Fruit fly (Drosophila melanogaster) whole organism, embryonic: ENCODE measurements around the gene aop.

ENCODE experiments used
- Awh ChIP-seq: fragments of 200-800 bp; sonication (Bioruptor generic); IDR thresholded peaks from 2 replicates; pipeline ENCODE4, ENCODE4 v1.3.6; 2022; ENCODE audit warnings: missing biosample characterization, missing genetic modification characterization
- B-H1 ChIP-seq: fragments of 200-800 bp; sonication (Bioruptor generic); IDR thresholded peaks from 3 replicates; pipeline ENCODE4 v1.3.6; 2022; ENCODE audit warnings: missing biosample characterization, missing genetic modification characterization
- CG12659 ChIP-seq: fragments of 200-800 bp; sonication (Bioruptor generic); optimal IDR thresholded peaks from 3 replicates; lab custom pipeline; 2017; ENCODE audit warnings: mild to moderate bottlenecking, missing biosample characterization, missing genetic modification reagents, missing genetic modification characterization
- CG12942 ChIP-seq: fragments of 200-800 bp; sonication (Bioruptor generic); optimal IDR thresholded peaks from 3 replicates; lab custom pipeline; 2016; ENCODE audit warnings: missing biosample characterization, missing genetic modification characterization
- CG13123 ChIP-seq: fragments of 200-800 bp; sonication (Bioruptor generic); optimal IDR thresholded peaks from 2 replicates; lab custom pipeline; 2016; ENCODE audit warnings: missing biosample characterization, missing genetic modification characterization
- CG13624 ChIP-seq: fragments of 200-800 bp; sonication (Bioruptor generic); optimal IDR thresholded peaks from 2 replicates; lab custom pipeline; 2016; ENCODE audit warnings: missing biosample characterization, missing genetic modification characterization
- CG13894 ChIP-seq: fragments of 200-800 bp; sonication (Bioruptor generic); optimal IDR thresholded peaks from 3 replicates; lab custom pipeline; 2018; ENCODE audit warnings: missing biosample characterization, mild to moderate bottlenecking, missing genetic modification characterization, moderate library complexity
- CG14014 ChIP-seq: fragments of 200-800 bp; sonication (Bioruptor generic); IDR thresholded peaks from 2 replicates; pipeline ENCODE4 v1.3.6; 2022; ENCODE audit warnings: missing biosample characterization, missing genetic modification characterization
- CG1603 ChIP-seq: fragments of 200-800 bp; sonication (Bioruptor generic); optimal IDR thresholded peaks from 2 replicates; lab custom pipeline; 2019; ENCODE audit warnings: missing biosample characterization, mild to moderate bottlenecking, missing genetic modification characterization, moderate library complexity
- CG17186 ChIP-seq: fragments of 200-800 bp; sonication (Bioruptor generic); optimal IDR thresholded peaks from 3 replicates; lab custom pipeline; 2017; ENCODE audit warnings: missing biosample characterization, missing genetic modification reagents, missing genetic modification characterization
- CG1832 ChIP-seq: fragments of 200-800 bp; sonication (Bioruptor generic); optimal IDR thresholded peaks from 2 replicates; lab custom pipeline; 2017; ENCODE audit warnings: missing biosample characterization, mild to moderate bottlenecking, missing genetic modification characterization, inconsistent platforms
- CG30020 ChIP-seq: fragments of 200-800 bp; optimal IDR thresholded peaks from 2 replicates; lab custom pipeline; 2019; ENCODE audit warnings: missing biosample characterization, mild to moderate bottlenecking, missing genetic modification characterization, moderate library complexity
- CG31365 ChIP-seq: fragments of 200-800 bp; sonication (Bioruptor generic); optimal IDR thresholded peaks from 2 replicates; lab custom pipeline; 2018; ENCODE audit warnings: missing biosample characterization, mild to moderate bottlenecking, missing genetic modification characterization
- CG32772 ChIP-seq: fragments of 200-800 bp; sonication (Bioruptor generic); IDR thresholded peaks from 2 replicates; pipeline ENCODE4 v1.3.6; 2022; ENCODE audit warnings: missing biosample characterization, missing genetic modification characterization
- CG34422 ChIP-seq: fragments of 200-800 bp; sonication (Bioruptor generic); IDR thresholded peaks from 3 replicates; pipeline ENCODE4 v1.3.6; 2022; ENCODE audit warnings: missing biosample characterization, missing genetic modification characterization
- CG3838 ChIP-seq: fragments of 200-800 bp; sonication (Bioruptor generic); optimal IDR thresholded peaks from 3 replicates; lab custom pipeline; 2016; ENCODE audit warnings: missing biosample characterization, missing genetic modification characterization
- CG4730 ChIP-seq: fragments of 200-800 bp; sonication (Bioruptor generic); IDR thresholded peaks from 2 replicates; pipeline ENCODE4 v1.3.6; 2022; ENCODE audit warnings: missing biosample characterization, missing genetic modification characterization
- CG4820 ChIP-seq: fragments of 200-800 bp; sonication (Bioruptor generic); optimal IDR thresholded peaks from 3 replicates; lab custom pipeline; 2016; ENCODE audit warnings: missing biosample characterization, missing genetic modification characterization
- CG6791 ChIP-seq: fragments of 200-800 bp; sonication (Bioruptor generic); IDR thresholded peaks from 3 replicates; pipeline ENCODE4 v1.3.6; 2022; ENCODE audit warnings: missing biosample characterization, missing genetic modification characterization; ENCODE audit not compliant: partially characterized antibody
- CG6854 ChIP-seq: fragments of 200-800 bp; sonication (Bioruptor generic); optimal IDR thresholded peaks from 3 replicates; lab custom pipeline; 2017; ENCODE audit warnings: missing biosample characterization, mild to moderate bottlenecking, missing genetic modification characterization
- CG9437 ChIP-seq: fragments of 200-800 bp; sonication (Bioruptor generic); optimal IDR thresholded peaks from 2 replicates; lab custom pipeline; 2018; ENCODE audit warnings: missing biosample characterization, mild to moderate bottlenecking, missing genetic modification characterization
- CG9876 ChIP-seq: fragments of 200-800 bp; sonication (Bioruptor generic); optimal IDR thresholded peaks from 2 replicates; lab custom pipeline; 2016; ENCODE audit warnings: missing biosample characterization, missing genetic modification characterization
- CHES-1-like ChIP-seq: fragments of 200-800 bp; sonication (Bioruptor generic); optimal IDR thresholded peaks from 2 replicates; lab custom pipeline; 2016; ENCODE audit warnings: missing biosample characterization, missing genetic modification characterization
- Chrac-16 ChIP-seq: fragments of 200-800 bp; sonication (Bioruptor generic); optimal IDR thresholded peaks from 3 replicates; lab custom pipeline; 2016; ENCODE audit warnings: missing biosample characterization, missing genetic modification characterization
- Doc3 ChIP-seq: fragments of 200-800 bp; sonication (Bioruptor generic); IDR thresholded peaks from 3 replicates; pipeline ENCODE4 v1.3.6; 2022; ENCODE audit warnings: missing biosample characterization, missing genetic modification characterization; ENCODE audit not compliant: partially characterized antibody
- Hr3 ChIP-seq: fragments of 200-800 bp; sonication (Bioruptor generic); optimal IDR thresholded peaks from 3 replicates; lab custom pipeline; 2016; ENCODE audit warnings: missing biosample characterization, missing genetic modification characterization
- Hr51 ChIP-seq, 2 experiments: fragments of 200-800 bp; sonication (Bioruptor generic); optimal IDR thresholded peaks; 2 replicates in 1 of 2; 3 replicates in 1 of 2; lab custom pipeline; 2016 to 2018; ENCODE audit warnings: missing biosample characterization in 2 of 2, missing genetic modification characterization in 2 of 2, mild to moderate bottlenecking in 1 of 2, moderate library complexity in 1 of 2
- Med ChIP-seq: fragments of 200-800 bp; sonication (Bioruptor generic); peaks from one replicate; lab custom pipeline; 2016; ENCODE audit warnings: missing biosample characterization, missing genetic modification characterization, mild to moderate bottlenecking, inconsistent platforms, moderate library complexity
- Scr ChIP-seq: fragments of 200-800 bp; sonication (Bioruptor generic); IDR thresholded peaks from 2 replicates; pipeline ENCODE4 v1.3.6; 2022; ENCODE audit warnings: missing biosample characterization, missing genetic modification characterization; ENCODE audit not compliant: partially characterized antibody
- Trl ChIP-seq, 3 experiments: fragments of >200 bp in 2 of 3; fragments of 200-800 bp in 1 of 3; sonication (Bioruptor generic) in 1 of 3; optimal IDR thresholded peaks; 2 replicates in 1 of 3; 3 replicates in 2 of 3; lab custom pipeline; 2016 to 2017; ENCODE audit warnings: missing biosample characterization in 1 of 3, missing genetic modification characterization in 1 of 3
- abd-A ChIP-seq: fragments of 200-800 bp; sonication (Bioruptor generic); optimal IDR thresholded peaks from 3 replicates; lab custom pipeline; 2019; ENCODE audit warnings: missing biosample characterization, mild to moderate bottlenecking, missing genetic modification characterization, moderate library complexity
- ato ChIP-seq: fragments of 200-800 bp; sonication (Bioruptor generic); IDR thresholded peaks from 2 replicates; pipeline ENCODE4 v1.3.6; 2022; ENCODE audit warnings: missing biosample characterization, missing genetic modification characterization; ENCODE audit not compliant: partially characterized antibody
- bbx ChIP-seq: fragments of 200-800 bp; sonication (Bioruptor generic); IDR thresholded peaks from 2 replicates; pipeline ENCODE4 v1.3.6; 2022; ENCODE audit warnings: missing biosample characterization, missing genetic modification characterization; ENCODE audit not compliant: partially characterized antibody
- bsh ChIP-seq, 2 experiments: fragments of 200-800 bp; sonication (Bioruptor generic); optimal IDR thresholded peaks; 2 replicates each; lab custom pipeline; 2017 to 2018; ENCODE audit warnings: mild to moderate bottlenecking in 2 of 2, missing biosample characterization in 2 of 2, missing genetic modification characterization in 2 of 2, moderate library complexity in 1 of 2
- caup ChIP-seq: fragments of 200-800 bp; sonication (Bioruptor generic); optimal IDR thresholded peaks from 3 replicates; lab custom pipeline; 2017; ENCODE audit warnings: missing biosample characterization, mild to moderate bottlenecking, missing genetic modification characterization, moderate library complexity; ENCODE audit not compliant: severe bottlenecking
- ewg ChIP-seq: fragments of 200-800 bp; sonication (Bioruptor generic); optimal IDR thresholded peaks from 3 replicates; lab custom pipeline; 2017; ENCODE audit warnings: mild to moderate bottlenecking, missing biosample characterization, missing genetic modification reagents, missing genetic modification characterization
- exex ChIP-seq: fragments of 200-800 bp; sonication (Bioruptor generic); optimal IDR thresholded peaks from 4 replicates; lab custom pipeline; 2018; ENCODE audit warnings: missing biosample characterization, mild to moderate bottlenecking, missing genetic modification characterization, moderate library complexity
- fu2 ChIP-seq: fragments of 200-800 bp; sonication (Bioruptor generic); optimal IDR thresholded peaks from 2 replicates; lab custom pipeline; 2016; ENCODE audit warnings: missing biosample characterization, missing genetic modification characterization
- gsb-n ChIP-seq: fragments of 200-800 bp; sonication (Bioruptor generic); optimal IDR thresholded peaks from 3 replicates; lab custom pipeline; 2018; ENCODE audit warnings: missing biosample characterization, mild to moderate bottlenecking, missing genetic modification characterization
- jigr1 ChIP-seq: fragments of 200-800 bp; sonication (Bioruptor generic); IDR thresholded peaks from 3 replicates; pipeline ENCODE4 v1.3.6; 2022; ENCODE audit warnings: missing biosample characterization, missing genetic modification characterization
- phol ChIP-seq: fragments of 200-800 bp; sonication (Bioruptor generic); optimal IDR thresholded peaks from 3 replicates; lab custom pipeline; 2018; ENCODE audit warnings: missing biosample characterization, mild to moderate bottlenecking, missing genetic modification characterization, moderate library complexity
- repo ChIP-seq: fragments of 200-800 bp; sonication (Bioruptor generic); optimal IDR thresholded peaks from 2 replicates; lab custom pipeline; 2016; ENCODE audit warnings: missing biosample characterization, missing genetic modification characterization
- slbo ChIP-seq: fragments of 200-800 bp; sonication (Bioruptor generic); IDR thresholded peaks from 2 replicates; pipeline ENCODE4 v1.3.6; 2022; ENCODE audit warnings: missing biosample characterization, missing genetic modification characterization
- stwl ChIP-seq: fragments of 200-800 bp; sonication (Bioruptor generic); optimal IDR thresholded peaks from 3 replicates; lab custom pipeline; 2018; ENCODE audit warnings: missing biosample characterization, mild to moderate bottlenecking, missing genetic modification characterization, moderate library complexity
- tin ChIP-seq: fragments of 200-800 bp; sonication (Bioruptor generic); optimal IDR thresholded peaks from 3 replicates; lab custom pipeline; 2016; ENCODE audit warnings: missing biosample characterization, missing genetic modification characterization
- usp ChIP-seq: fragments of >200 bp; optimal IDR thresholded peaks from 2 replicates; lab custom pipeline; 2017; ENCODE audit warnings: missing biosample characterization, missing genetic modification characterization
- vnd ChIP-seq: fragments of 200-800 bp; sonication (Bioruptor generic); IDR thresholded peaks from 3 replicates; pipeline ENCODE4 v1.3.6; 2022; ENCODE audit warnings: missing biosample characterization, missing genetic modification characterization; ENCODE audit not compliant: partially characterized antibody
- vvl ChIP-seq: fragments of 200-800 bp; sonication (Bioruptor generic); IDR thresholded peaks from 2 replicates; pipeline ENCODE4 v1.3.6; 2022; ENCODE audit warnings: missing biosample characterization, missing genetic modification characterization
- zfh2 ChIP-seq: fragments of 200-800 bp; sonication (Bioruptor generic); optimal IDR thresholded peaks from 2 replicates; lab custom pipeline; 2016; ENCODE audit warnings: missing biosample characterization, missing genetic modification characterization

The aop gene

DNA sequence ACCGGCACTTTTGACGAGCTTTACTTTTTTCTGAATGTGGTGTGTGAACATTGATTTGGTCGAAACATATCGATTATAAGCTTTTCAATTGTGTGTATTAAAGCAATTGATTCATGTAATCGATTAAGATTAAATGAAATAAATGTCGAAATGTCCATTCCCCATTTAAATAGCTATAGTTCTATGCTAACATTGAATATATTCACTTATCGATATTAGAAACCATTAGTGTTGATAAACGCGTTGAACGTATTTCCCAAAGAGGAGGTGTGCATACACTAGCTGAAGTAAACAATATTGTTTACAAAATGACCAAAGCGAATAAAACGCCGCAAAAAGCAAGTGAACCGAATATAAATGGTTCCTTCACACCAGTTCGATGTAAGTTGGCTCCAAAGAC is 35.5 kb upstream of the aop start, which contains the start of the genes Uch and CG34174 (continued):
- TF ChIP-seq usp (no peak), slbo (no peak), CG6791 (GFP tag; lab: Robert Waterston, UW) (peak; percentile 65), Hr3 (GFP tag; lab: Kevin White, UChicago) (no peak), CG4820 (GFP tag; lab: Kevin White, UChicago) (no peak), Doc3 (peak; percentile 72), Med (GFP tag; lab: Kevin White, UChicago) (peak; percentile 72), B-H1 (GFP tag; lab: Robert Waterston, UW) (no peak), CG1603 (peak; percentile 36), tin (GFP tag; lab: Kevin White, UChicago) (peak; percentile 7), CG31365 (tag; lab: Kevin White, UChicago) (no peak), Awh (GFP tag; lab: Robert Waterston, UW) (no peak), vnd (GFP tag; lab: Robert Waterston, UW) (peak; percentile 64), CG1832 (GFP tag; lab: Kevin White, UChicago) (no peak), CHES-1-like (GFP tag; lab: Kevin White, UChicago) (peak; percentile 75), CG32772 (GFP tag; lab: Robert Waterston, UW) (no peak), CG12942 (GFP tag; lab: Kevin White, UChicago) (no peak), abd-A (tag; lab: Kevin White, UChicago) (peak; percentile 29), Scr (GFP tag; lab: Robert Waterston, UW) (peak; percentile 78), bsh (GFP tag; optimal IDR thresholded peaks at IDR 0.05; lab: Kevin White, UChicago) (peak in 1 of 2 experiments; percentile 11), CG13624 (peak; percentile 45), CG13894 (tag; lab: Kevin White, UChicago) (peak; percentile 61), jigr1 (GFP tag; lab: Robert Waterston, UW) (no peak), vvl (GFP tag; lab: Robert Waterston, UW) (no peak), CG13123 (GFP tag; lab: Kevin White, UChicago) (no peak), zfh2 (peak; percentile 1), repo (GFP tag; lab: Kevin White, UChicago) (no peak), CG14014 (GFP tag; lab: Robert Waterston, UW) (no peak), stwl (tag; lab: Kevin White, UChicago) (peak; percentile 98), exex (peak; percentile 15), phol (tag; lab: Kevin White, UChicago) (peak; percentile 58), CG3838 (GFP tag; lab: Kevin White, UChicago) (no peak), CG9437 (GFP tag; lab: Kevin White, UChicago) (peak; percentile 11), bbx (peak; percentile 47), CG6854 (no peak), CG4730 (GFP tag; lab: Robert Waterston, UW) (no peak), gsb-n (tag; lab: Kevin White, UChicago) (no peak), CG12659 (GFP tag; lab: Kevin White, UChicago) (peak; percentile 68), Chrac-16 (peak; percentile 5), Trl (optimal IDR thresholded peaks at IDR 0.05; lab: Kevin White, UChicago) (peak in 1 of 2 experiments; percentile 19), Trl (GFP tag; optimal IDR thresholded peaks at IDR 0.05; lab: Kevin White, UChicago) (peak; percentile 4), CG34422 (GFP tag; lab: Robert Waterston, UW) (peak; percentile 55; the same call in 1 of the 3 replicates), ewg (GFP tag; lab: Kevin White, UChicago) (peak; percentile 25), ato (0 out of 2 replicates have a peak, but pooled peaks have one; percentile 39), Hr51 (GFP tag; optimal IDR thresholded peaks at IDR 0.05; lab: Kevin White, UChicago) (peak in 1 of 2 experiments; percentile 3), CG17186 (GFP tag; lab: Kevin White, UChicago) (peak; percentile 24), caup (GFP tag; lab: Kevin White, UChicago) (peak; percentile 1), CG9876 (GFP tag; lab: Kevin White, UChicago) (no peak), CG30020 (tag; lab: Kevin White, UChicago) (peak; percentile 32), fu2 (GFP tag; lab: Kevin White, UChicago) (peak; percentile 20)
